Worm (Caenorhabditis elegans): ENCODE measurements around the gene dpy-11.

dpy-11 gene

DNA sequence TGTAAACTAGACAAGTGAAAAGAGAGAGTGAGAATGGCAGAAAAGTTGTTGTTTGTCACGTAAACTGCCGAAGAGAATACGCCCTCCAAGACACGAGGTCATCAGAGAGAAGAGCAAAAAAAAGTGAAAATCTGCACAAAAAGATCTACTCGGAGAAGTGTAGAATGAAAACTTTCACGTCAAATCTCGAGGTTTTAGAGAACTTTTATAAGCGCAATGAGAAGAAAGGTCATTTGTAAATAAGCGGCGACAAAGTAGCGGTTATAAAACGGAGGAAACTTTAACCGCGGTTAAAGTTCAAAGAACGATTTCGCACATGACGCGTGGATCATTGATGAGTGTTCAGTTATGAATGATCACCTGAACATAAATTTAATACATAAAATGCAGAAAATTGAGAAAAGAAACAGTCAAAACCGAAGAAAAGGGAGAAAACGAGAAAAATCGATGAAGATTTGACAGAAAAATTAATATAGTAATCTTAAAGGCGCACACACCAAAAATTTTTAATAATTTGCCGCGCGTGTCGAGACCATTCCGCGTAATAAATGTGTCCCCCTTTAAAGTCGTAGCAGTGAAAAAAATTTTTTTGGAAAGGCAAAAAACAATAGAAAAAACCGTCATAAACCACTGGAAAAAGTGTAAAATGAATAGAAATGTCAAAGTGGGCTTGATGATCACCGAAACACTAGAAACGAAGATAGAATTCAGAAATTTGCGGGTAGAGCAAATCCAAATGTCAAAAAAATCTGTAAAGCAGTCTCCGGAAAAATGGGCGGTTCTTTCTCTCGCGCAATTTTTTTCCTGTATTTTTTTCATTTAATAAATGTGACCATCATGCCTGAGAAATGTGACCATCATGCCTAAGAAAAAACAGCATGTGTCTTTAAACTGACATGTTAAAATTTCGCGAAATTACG lies 2.5 kb upstream of the dpy-11 start:
- peak; percentile 86 for TF ChIP-seq nhr-129 (tag; optimal IDR thresholded peaks at IDR 0.05)
- no peak for TF ChIP-seq R02D3.7 (tag; optimal IDR thresholded peaks at IDR 0.05)
- TF ChIP-seq lin-13 (GFP tag; optimal IDR thresholded peaks at IDR 0.05), result no peak
- peak; percentile 32 for TF ChIP-seq sma-3 (GFP tag; optimal IDR thresholded peaks at IDR 0.05)
- TF ChIP-seq mdl-1 (tag; optimal IDR thresholded peaks at IDR 0.05), result peak in 1 of 2 experiments; percentile 50
- TF ChIP-seq ztf-1 (GFP tag; conservative IDR thresholded peaks at IDR 0.05), result no peak
- TF ChIP-seq unc-55 (GFP tag; optimal IDR thresholded peaks at IDR 0.05), result no peak
- no peak for TF ChIP-seq dmd-4 (tag; optimal IDR thresholded peaks at IDR 0.05)
- no peak for TF ChIP-seq mab-5 (tag; optimal IDR thresholded peaks at IDR 0.05)
- TF ChIP-seq alr-1 (tag; optimal IDR thresholded peaks at IDR 0.05), result no peak
- peak; percentile 96 for TF ChIP-seq blmp-1 (tag; optimal IDR thresholded peaks at IDR 0.05; ENCODE audit: insufficient read depth)
- TF ChIP-seq ama-1 (optimal IDR thresholded peaks at IDR 0.05), result peak; percentile 16
- TF ChIP-seq nhr-12 (tag; optimal IDR thresholded peaks at IDR 0.05), result no peak
- no peak for TF ChIP-seq peb-1 (tag; optimal IDR thresholded peaks at IDR 0.05)
- TF ChIP-seq aly-2 (tag; optimal IDR thresholded peaks at IDR 0.05), result no peak
- TF ChIP-seq nhr-10 (tag; optimal IDR thresholded peaks at IDR 0.05), result no peak
- no peak for TF ChIP-seq ceh-16 (tag; optimal IDR thresholded peaks at IDR 0.05)
- TF ChIP-seq nhr-77 (tag; optimal IDR thresholded peaks at IDR 0.05), result no peak
- no peak for TF ChIP-seq lin-11 (tag; optimal IDR thresholded peaks at IDR 0.05)
- peak in 1 of 2 experiments; percentile 46 for TF ChIP-seq lsy-2 (tag; optimal IDR thresholded peaks at IDR 0.05)
- TF ChIP-seq C34F6.9 (tag; optimal IDR thresholded peaks at IDR 0.05), result peak; percentile 71
- TF ChIP-seq egl-27 (tag; optimal IDR thresholded peaks at IDR 0.05), result no peak
- TF ChIP-seq F13H6.1 (tag; optimal IDR thresholded peaks at IDR 0.05), result peak; percentile 60
- TF ChIP-seq sem-4 (tag; optimal IDR thresholded peaks at IDR 0.05), result peak; percentile 45
- no peak for TF ChIP-seq mbf-1 (tag; optimal IDR thresholded peaks at IDR 0.05)
- peak; percentile 32 for TF ChIP-seq nhr-6 (tag; optimal IDR thresholded peaks at IDR 0.05)
- no peak for TF ChIP-seq gmeb-1 (tag; optimal IDR thresholded peaks at IDR 0.05)
- TF ChIP-seq ZK546.5 (tag; optimal IDR thresholded peaks at IDR 0.05), result no peak
- peak; percentile 30 for TF ChIP-seq Y55F3AM.14 (GFP tag; optimal IDR thresholded peaks at IDR 0.05)
- peak; percentile 81 for TF ChIP-seq crh-2 (tag; optimal IDR thresholded peaks at IDR 0.05)
- TF ChIP-seq snpc-4 (tag; optimal IDR thresholded peaks at IDR 0.05), result no peak
- TF ChIP-seq sma-9 (GFP tag; optimal IDR thresholded peaks at IDR 0.05), result peak; percentile 89
- TF ChIP-seq sma-9 (tag; optimal IDR thresholded peaks at IDR 0.05), result no peak
- TF ChIP-seq fos-1 (tag; optimal IDR thresholded peaks at IDR 0.05), result peak; percentile 75
- no peak for TF ChIP-seq nhr-237 (tag; optimal IDR thresholded peaks at IDR 0.05)
- no peak for TF ChIP-seq ztf-4 (tag; optimal IDR thresholded peaks at IDR 0.05)
- no peak for TF ChIP-seq elt-1 (tag; optimal IDR thresholded peaks at IDR 0.05)
- TF ChIP-seq lin-39 (tag; optimal IDR thresholded peaks at IDR 0.05), result no peak
- no peak for TF ChIP-seq skn-1 (tag; optimal IDR thresholded peaks at IDR 0.05)
- TF ChIP-seq nhr-21 (tag; optimal IDR thresholded peaks at IDR 0.05), result peak; percentile 72
- no peak for TF ChIP-seq elt-3 (tag; optimal IDR thresholded peaks at IDR 0.05)
- no peak for TF ChIP-seq ztf-11 (tag; optimal IDR thresholded peaks at IDR 0.05)
- TF ChIP-seq zag-1 (tag; optimal IDR thresholded peaks at IDR 0.05), result no peak
- peak; percentile 74 for TF ChIP-seq nhr-25 (tag; optimal IDR thresholded peaks at IDR 0.05)
- no peak for TF ChIP-seq unc-62 (GFP tag; optimal IDR thresholded peaks at IDR 0.05)
- TF ChIP-seq unc-39 (tag; optimal IDR thresholded peaks at IDR 0.05), result no peak
- no peak for TF ChIP-seq nhr-23 (tag; optimal IDR thresholded peaks at IDR 0.05)
- TF ChIP-seq ceh-82 (tag; optimal IDR thresholded peaks at IDR 0.05), result no peak
- TF ChIP-seq nhr-11 (tag; optimal IDR thresholded peaks at IDR 0.05), result no peak

Data from whole organism, L2 larva.